Worm (Caenorhabditis elegans): Measurements from ENCODE around the gene F29A7.8.

ce11 chrII:2734266-2734665 is 23.6 kb downstream of the F29A7.8 start:
- TF ChIP-seq nhr-237 (tag; optimal IDR thresholded peaks at IDR 0.05) (no peak), ZK546.5 (tag; optimal IDR thresholded peaks at IDR 0.05) (no peak), lin-11 (tag; optimal IDR thresholded peaks at IDR 0.05) (no peak)
